Fruit fly (Drosophila melanogaster) whole organism, embryonic: ENCODE measurements around the gene Adat1.

Experiments used
- Ada2b ChIP-seq: fragments of 200-800 bp; sonication (Bioruptor generic); IDR thresholded peaks from 2 replicates; pipeline ENCODE4 v1.3.6; 2022; ENCODE audit warnings: missing biosample characterization, missing genetic modification characterization
- Asciz ChIP-seq: fragments of 200-800 bp; sonication (Bioruptor generic); optimal IDR thresholded peaks from 2 replicates; lab custom pipeline; 2017; ENCODE audit warnings: missing biosample characterization, mild to moderate bottlenecking, missing genetic modification characterization, missing genetic modification reagents
- CG11696 ChIP-seq: fragments of 200-800 bp; sonication (Bioruptor generic); IDR thresholded peaks from 2 replicates; pipeline ENCODE4 v1.3.6; 2022; ENCODE audit warnings: missing biosample characterization, missing genetic modification characterization
- CG12071 ChIP-seq: fragments of 200-800 bp; sonication (Bioruptor generic); optimal IDR thresholded peaks from 3 replicates; lab custom pipeline; 2018; ENCODE audit warnings: missing biosample characterization, mild to moderate bottlenecking, missing genetic modification characterization
- CG14710 ChIP-seq: fragments of 200-800 bp; sonication (Bioruptor generic); optimal IDR thresholded peaks from 3 replicates; lab custom pipeline; 2019; ENCODE audit warnings: missing biosample characterization, mild to moderate bottlenecking, missing genetic modification characterization, moderate library complexity
- CG18011 ChIP-seq: fragments of 200-800 bp; sonication (Bioruptor generic); optimal IDR thresholded peaks from 2 replicates; lab custom pipeline; 2017; ENCODE audit warnings: missing biosample characterization, missing genetic modification characterization, mild to moderate bottlenecking, moderate library complexity, missing genotype
- CG1832 ChIP-seq: fragments of 200-800 bp; sonication (Bioruptor generic); optimal IDR thresholded peaks from 2 replicates; lab custom pipeline; 2017; ENCODE audit warnings: missing biosample characterization, mild to moderate bottlenecking, missing genetic modification characterization, inconsistent platforms
- CG2889 ChIP-seq: fragments of 200-800 bp; sonication (Bioruptor generic); IDR thresholded peaks from 3 replicates; pipeline ENCODE4 v1.3.6; 2022; ENCODE audit warnings: missing biosample characterization, missing genetic modification characterization
- CG33557 ChIP-seq: fragments of 200-800 bp; sonication (Bioruptor generic); optimal IDR thresholded peaks from 2 replicates; lab custom pipeline; 2019; ENCODE audit warnings: missing biosample characterization, mild to moderate bottlenecking, missing genetic modification characterization, moderate library complexity
- CG4617 ChIP-seq: fragments of 200-800 bp; sonication (Bioruptor generic); optimal IDR thresholded peaks from 3 replicates; lab custom pipeline; 2016; ENCODE audit warnings: missing biosample characterization, missing genetic modification characterization, borderline replicate concordance
- CG4707 ChIP-seq: fragments of 200-800 bp; sonication (Bioruptor generic); optimal IDR thresholded peaks from 2 replicates; lab custom pipeline; 2018; ENCODE audit warnings: missing biosample characterization, mild to moderate bottlenecking, missing genetic modification characterization, moderate library complexity
- CG4730 ChIP-seq: fragments of 200-800 bp; sonication (Bioruptor generic); IDR thresholded peaks from 2 replicates; pipeline ENCODE4 v1.3.6; 2022; ENCODE audit warnings: missing biosample characterization, missing genetic modification characterization
- CG5180 ChIP-seq: fragments of 200-800 bp; sonication (Bioruptor generic); optimal IDR thresholded peaks from 3 replicates; lab custom pipeline; 2017; ENCODE audit warnings: missing biosample characterization, missing genetic modification characterization, mild to moderate bottlenecking, moderate library complexity, missing genetic modification reagents
- CG6175 ChIP-seq: fragments of 200-800 bp; sonication (Bioruptor generic); IDR thresholded peaks from 3 replicates; pipeline ENCODE4 v1.3.6; 2022; ENCODE audit warnings: missing biosample characterization, missing genetic modification characterization
- CG6813 ChIP-seq: fragments of 200-800 bp; sonication (Bioruptor generic); optimal IDR thresholded peaks from 2 replicates; lab custom pipeline; 2017; ENCODE audit warnings: missing biosample characterization, missing genetic modification characterization, mild to moderate bottlenecking, moderate library complexity, missing genetic modification reagents
- CG9437 ChIP-seq: fragments of 200-800 bp; sonication (Bioruptor generic); optimal IDR thresholded peaks from 2 replicates; lab custom pipeline; 2018; ENCODE audit warnings: missing biosample characterization, mild to moderate bottlenecking, missing genetic modification characterization
- CG9876 ChIP-seq: fragments of 200-800 bp; sonication (Bioruptor generic); optimal IDR thresholded peaks from 2 replicates; lab custom pipeline; 2016; ENCODE audit warnings: missing biosample characterization, missing genetic modification characterization
- CoRest ChIP-seq: fragments of 200-800 bp; sonication (Bioruptor generic); optimal IDR thresholded peaks from 3 replicates; lab custom pipeline; 2018; ENCODE audit warnings: missing biosample characterization, mild to moderate bottlenecking, missing genetic modification characterization, moderate library complexity
- D19A ChIP-seq: fragments of 200-800 bp; optimal IDR thresholded peaks from 3 replicates; lab custom pipeline; 2019; ENCODE audit warnings: missing biosample characterization, mild to moderate bottlenecking, missing genetic modification characterization, moderate library complexity
- Doc2 ChIP-seq: fragments of 200-800 bp; sonication (Bioruptor generic); IDR thresholded peaks from 2 replicates; pipeline ENCODE4 v1.3.6; 2022; ENCODE audit warnings: missing biosample characterization, missing genetic modification characterization
- Eip74EF ChIP-seq, 2 experiments: fragments of 200-800 bp in 1 of 2; fragments of >200 bp in 1 of 2; sonication (Bioruptor generic) in 1 of 2; optimal IDR thresholded peaks; 2 replicates each; lab custom pipeline; 2017 to 2019; ENCODE audit warnings: missing biosample characterization in 2 of 2, missing genetic modification characterization in 2 of 2, mild to moderate bottlenecking in 1 of 2, moderate library complexity in 1 of 2
- MESR4 ChIP-seq: fragments of 200-800 bp; sonication (Bioruptor generic); optimal IDR thresholded peaks from 2 replicates; lab custom pipeline; 2018; ENCODE audit warnings: missing biosample characterization, mild to moderate bottlenecking, missing genetic modification characterization, moderate library complexity
- Mrtf ChIP-seq: fragments of 200-800 bp; sonication (Bioruptor generic); IDR thresholded peaks from 3 replicates; pipeline ENCODE4 v1.3.6; 2022; ENCODE audit warnings: missing biosample characterization, missing genetic modification characterization
- Optix ChIP-seq: fragments of 200-800 bp; sonication (Bioruptor generic); IDR thresholded peaks from 3 replicates; pipeline ENCODE4 v1.3.6; 2022; ENCODE audit warnings: missing biosample characterization, missing genetic modification characterization
- Ptx1 ChIP-seq: fragments of 200-800 bp; sonication (Bioruptor generic); IDR thresholded peaks from 2 replicates; pipeline ENCODE4 v1.3.6; 2022; ENCODE audit warnings: missing biosample characterization, missing genetic modification characterization
- Side ChIP-seq: fragments of 200-800 bp; sonication (Bioruptor generic); optimal IDR thresholded peaks from 2 replicates; lab custom pipeline; 2016; ENCODE audit warnings: missing biosample characterization, missing genetic modification characterization
- Spps ChIP-seq: fragments of 200-800 bp; sonication (Bioruptor generic); optimal IDR thresholded peaks from 2 replicates; lab custom pipeline; 2018; ENCODE audit warnings: missing biosample characterization, mild to moderate bottlenecking, missing genetic modification characterization
- ab ChIP-seq: fragments of 200-800 bp; sonication (Bioruptor generic); optimal IDR thresholded peaks from 2 replicates; lab custom pipeline; 2016; ENCODE audit warnings: missing biosample characterization, missing genetic modification characterization
- al ChIP-seq: fragments of 200-800 bp; sonication (Bioruptor generic); IDR thresholded peaks from 2 replicates; pipeline ENCODE4 v1.3.6; 2022; ENCODE audit warnings: missing biosample characterization, missing genetic modification characterization
- ap ChIP-seq: fragments of 200-800 bp; sonication (Bioruptor generic); IDR thresholded peaks from 2 replicates; pipeline ENCODE4 v1.3.6; 2022; ENCODE audit warnings: missing biosample characterization, missing genetic modification characterization
- bcd ChIP-seq: fragments of 200-800 bp; sonication (Bioruptor generic); optimal IDR thresholded peaks from 2 replicates; lab custom pipeline; 2017; ENCODE audit warnings: missing biosample characterization, mild to moderate bottlenecking, missing genetic modification characterization
- ems ChIP-seq: fragments of 200-800 bp; sonication (Bioruptor generic); optimal IDR thresholded peaks from 3 replicates; lab custom pipeline; 2016; ENCODE audit warnings: missing biosample characterization, missing genetic modification characterization
- eyg ChIP-seq: fragments of 200-800 bp; sonication (Bioruptor generic); optimal IDR thresholded peaks from 3 replicates; lab custom pipeline; 2016; ENCODE audit warnings: missing biosample characterization, missing genetic modification characterization
- fd102C ChIP-seq: fragments of 200-800 bp; sonication (Bioruptor generic); optimal IDR thresholded peaks from 2 replicates; lab custom pipeline; 2018; ENCODE audit warnings: missing biosample characterization, mild to moderate bottlenecking, missing genetic modification characterization, moderate library complexity
- grn ChIP-seq: fragments of 200-800 bp; sonication (Bioruptor generic); optimal IDR thresholded peaks from 3 replicates; lab custom pipeline; 2017; ENCODE audit warnings: missing biosample characterization, missing genetic modification characterization
- gro ChIP-seq: fragments of 200-800 bp; sonication (Bioruptor generic); optimal IDR thresholded peaks from 2 replicates; lab custom pipeline; 2016; ENCODE audit warnings: missing biosample characterization, missing genetic modification characterization
- hth ChIP-seq: fragments of >200 bp; optimal IDR thresholded peaks from 2 replicates; lab custom pipeline; 2017; ENCODE audit warnings: inconsistent platforms
- jigr1 ChIP-seq: fragments of 200-800 bp; sonication (Bioruptor generic); IDR thresholded peaks from 3 replicates; pipeline ENCODE4 v1.3.6; 2022; ENCODE audit warnings: missing biosample characterization, missing genetic modification characterization
- onecut ChIP-seq: fragments of 200-800 bp; sonication (Bioruptor generic); IDR thresholded peaks from 2 replicates; pipeline ENCODE4 v1.3.6; 2022; ENCODE audit warnings: missing biosample characterization, missing genetic modification characterization
- otp ChIP-seq: fragments of 200-800 bp; sonication (Bioruptor generic); IDR thresholded peaks from 3 replicates; pipeline ENCODE4, ENCODE4 v1.3.6; 2022; ENCODE audit warnings: missing biosample characterization, missing genetic modification characterization
- pum ChIP-seq: fragments of 200-800 bp; sonication (Bioruptor generic); optimal IDR thresholded peaks from 2 replicates; lab custom pipeline; 2016; ENCODE audit warnings: missing biosample characterization, missing genetic modification characterization
- pzg ChIP-seq: fragments of 200-800 bp; sonication (Bioruptor generic); optimal IDR thresholded peaks from 3 replicates; lab custom pipeline; 2018; ENCODE audit warnings: missing biosample characterization, mild to moderate bottlenecking, missing genetic modification characterization, moderate library complexity
- rib ChIP-seq: fragments of 200-800 bp; sonication (Bioruptor generic); IDR thresholded peaks from 2 replicates; pipeline ENCODE4 v1.3.6; 2022; ENCODE audit warnings: missing biosample characterization, missing genetic modification characterization
- ro ChIP-seq: fragments of 200-800 bp; sonication (Bioruptor generic); IDR thresholded peaks from 2 replicates; pipeline ENCODE4 v1.3.6; 2022; ENCODE audit warnings: missing biosample characterization, missing genetic modification characterization
- scrt ChIP-seq: fragments of 200-800 bp; sonication (Bioruptor generic); optimal IDR thresholded peaks from 2 replicates; lab custom pipeline; 2018; ENCODE audit warnings: missing biosample characterization, mild to moderate bottlenecking, missing genetic modification characterization, moderate library complexity
- sens ChIP-seq: fragments of 200-800 bp; sonication (Bioruptor generic); peaks from one replicate; lab custom pipeline; 2016; ENCODE audit warnings: missing biosample characterization, missing genetic modification characterization
- so ChIP-seq: fragments of 200-800 bp; sonication (Bioruptor generic); IDR thresholded peaks from 3 replicates; pipeline ENCODE4 v1.3.6; 2022; ENCODE audit warnings: missing biosample characterization, missing genetic modification characterization
- sob ChIP-seq: fragments of 200-800 bp; sonication (Bioruptor generic); IDR thresholded peaks from 2 replicates; pipeline ENCODE4 v1.3.6; 2022; ENCODE audit warnings: missing biosample characterization, missing genetic modification characterization
- zen ChIP-seq: fragments of 200-800 bp; sonication (Bioruptor generic); optimal IDR thresholded peaks from 3 replicates; lab custom pipeline; 2018; ENCODE audit warnings: missing biosample characterization, mild to moderate bottlenecking, missing genetic modification characterization, moderate library complexity

Gene Adat1

DNA sequence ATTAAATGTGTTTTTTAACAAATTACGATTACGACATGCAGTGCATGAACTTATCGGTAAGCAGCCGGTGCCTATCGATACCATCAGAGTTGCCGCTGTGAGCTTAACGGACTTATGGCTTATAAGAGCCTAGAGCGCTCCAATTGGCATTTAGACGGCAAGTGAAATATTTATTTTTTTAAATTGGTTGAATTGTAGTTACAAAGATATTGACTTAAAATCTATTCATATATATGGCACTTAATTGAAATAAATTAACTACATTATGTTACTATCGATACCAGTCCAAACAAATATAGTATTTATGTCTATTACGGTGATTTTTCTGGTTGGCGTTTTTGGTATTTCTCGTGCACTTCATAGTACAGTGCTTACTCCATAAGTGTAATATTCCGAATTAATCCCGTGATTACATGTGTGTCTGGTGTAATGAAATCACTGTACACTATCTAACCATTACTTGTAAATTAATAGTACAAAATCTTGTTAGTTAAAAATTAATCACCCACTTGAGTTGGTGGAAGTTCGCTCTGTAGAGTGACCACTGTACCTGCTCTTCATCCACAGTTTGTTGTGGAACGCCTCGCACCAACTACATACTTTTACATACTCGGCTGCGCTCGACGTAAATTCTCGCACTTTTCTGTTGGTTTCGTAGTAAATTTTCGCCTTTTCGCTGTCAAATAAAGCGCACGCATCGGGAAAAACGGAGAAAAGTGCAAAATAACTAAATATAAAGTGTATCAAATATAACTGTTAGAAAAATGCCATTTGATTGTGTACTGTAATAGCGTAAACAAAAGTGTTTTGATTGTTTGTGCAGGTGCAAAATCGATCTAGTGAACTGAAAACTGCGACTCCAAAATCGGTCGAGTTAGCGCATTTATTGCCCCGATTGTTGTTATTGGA, 24.0 kb upstream of the Adat1 start, which contains the start of the genes mRpS23 and CenG1A (continued):
- TF ChIP-seq Eip74EF (GFP tag; optimal IDR thresholded peaks at IDR 0.05; lab: Kevin White, UChicago) = peak in 1 of 2 experiments; percentile 100
- peak; percentile 99 for TF ChIP-seq ro (GFP tag; lab: Robert Waterston, UW)
- TF ChIP-seq sens (GFP tag; lab: Kevin White, UChicago) = peak; percentile 100
- TF ChIP-seq pum (GFP tag; lab: Kevin White, UChicago) = peak; percentile 100
- TF ChIP-seq CG2889 (GFP tag; lab: Robert Waterston, UW) = peak; percentile 100
- peak; percentile 96 for TF ChIP-seq CG9437 (GFP tag; lab: Kevin White, UChicago)
- TF ChIP-seq Asciz (GFP tag; lab: Kevin White, UChicago) = peak; percentile 100
- peak; percentile 100 for TF ChIP-seq Optix (GFP tag; lab: Robert Waterston, UW)
- TF ChIP-seq CG4730 (GFP tag; lab: Robert Waterston, UW) = peak; percentile 100
- peak; percentile 94 for TF ChIP-seq CG18011
- TF ChIP-seq zen = peak; percentile 100
- TF ChIP-seq onecut (GFP tag; lab: Robert Waterston, UW) = peak; percentile 99
- TF ChIP-seq CG11696 (GFP tag; lab: Robert Waterston, UW) = peak; percentile 99
- TF ChIP-seq ems (GFP tag; lab: Kevin White, UChicago) = peak; percentile 100
- TF ChIP-seq jigr1 (GFP tag; lab: Robert Waterston, UW) = peak; percentile 99
- TF ChIP-seq Doc2 (GFP tag; lab: Robert Waterston, UW) = peak; percentile 99
- TF ChIP-seq CG33557 (GFP tag; lab: Kevin White, UChicago) = peak; percentile 99
- TF ChIP-seq gro (GFP tag; lab: Kevin White, UChicago) = peak; percentile 100
- TF ChIP-seq rib (GFP tag; lab: Robert Waterston, UW) = peak; percentile 100
- TF ChIP-seq Ada2b (GFP tag; lab: Robert Waterston, UW) = peak; percentile 100
- TF ChIP-seq Ptx1 = peak; percentile 100
- peak; percentile 100 for TF ChIP-seq CoRest (tag; lab: Kevin White, UChicago)
- TF ChIP-seq fd102C (GFP tag; lab: Kevin White, UChicago) = peak; percentile 98
- peak; percentile 88 for TF ChIP-seq pzg
- TF ChIP-seq CG6175 (GFP tag; lab: Robert Waterston, UW) = peak; percentile 100
- TF ChIP-seq Side (GFP tag; lab: Kevin White, UChicago) = peak; percentile 100
- peak; percentile 100 for TF ChIP-seq otp (GFP tag; lab: Robert Waterston, UW)
- no peak for TF ChIP-seq CG1832
- TF ChIP-seq ab (GFP tag; lab: Kevin White, UChicago) = peak; percentile 99
- peak; percentile 98 for TF ChIP-seq D19A
- TF ChIP-seq CG4707 (GFP tag; lab: Kevin White, UChicago) = peak; percentile 99
- TF ChIP-seq hth (lab: Kevin White, UChicago) = no peak
- TF ChIP-seq grn = peak; percentile 95
- TF ChIP-seq Mrtf (GFP tag; lab: Robert Waterston, UW) = peak; percentile 100
- TF ChIP-seq CG6813 = peak; percentile 100
- peak; percentile 100 for TF ChIP-seq bcd (GFP tag; lab: Kevin White, UChicago)
- TF ChIP-seq al (GFP tag; lab: Robert Waterston, UW) = peak; percentile 100
- TF ChIP-seq sob (GFP tag; lab: Robert Waterston, UW) = peak; percentile 100
- TF ChIP-seq CG9876 (GFP tag; lab: Kevin White, UChicago) = peak; percentile 99
- TF ChIP-seq CG12071 = peak; percentile 100
- TF ChIP-seq Spps (tag; lab: Kevin White, UChicago) = peak; percentile 99
- TF ChIP-seq ap = peak; percentile 100
- peak; percentile 100 for TF ChIP-seq CG4617 (GFP tag; lab: Kevin White, UChicago)
- TF ChIP-seq scrt (GFP tag; lab: Kevin White, UChicago) = peak; percentile 99
- peak; percentile 94 for TF ChIP-seq CG5180 (GFP tag; lab: Kevin White, UChicago)
- peak; percentile 98 for TF ChIP-seq CG14710
- TF ChIP-seq so (GFP tag; lab: Robert Waterston, UW) = peak; percentile 100
- TF ChIP-seq eyg (GFP tag; lab: Kevin White, UChicago) = peak; percentile 99
- TF ChIP-seq MESR4 = peak; percentile 99
